Fruit fly (Drosophila melanogaster) whole organism, wandering third instar larva: ENCODE results near the gene put.

Experiments
- Dfd ChIP-seq: fragments of >200 bp; optimal IDR thresholded peaks from 2 replicates; lab custom pipeline; 2017; ENCODE audit warnings: missing biosample characterization, missing genetic modification characterization
- GATAd ChIP-seq: sonication (Bioruptor generic); optimal IDR thresholded peaks from 2 replicates; lab custom pipeline; 2016; ENCODE audit warnings: missing biosample characterization, missing genetic modification characterization
- HLH106 ChIP-seq: fragments of 200-800 bp; optimal IDR thresholded peaks from 3 replicates; lab custom pipeline; 2019; ENCODE audit warnings: missing biosample characterization, mild to moderate bottlenecking, missing genetic modification characterization, moderate library complexity
- h ChIP-seq: fragments of 200-800 bp; sonication (Bioruptor generic); optimal IDR thresholded peaks from 3 replicates; lab custom pipeline; 2016; ENCODE audit warnings: missing biosample characterization, mild to moderate bottlenecking, missing genetic modification characterization
- jim ChIP-seq: fragments of 175-275, 200-325 bp; sonication (Bioruptor generic); optimal IDR thresholded peaks from 2 replicates; lab custom pipeline; 2016; ENCODE audit warnings: missing biosample characterization, mild to moderate bottlenecking, missing genetic modification characterization
- lola ChIP-seq: fragments of >200 bp; optimal IDR thresholded peaks from 2 replicates; lab custom pipeline; 2017; ENCODE audit warnings: missing biosample characterization, missing genetic modification characterization
- psq ChIP-seq: fragments of 200-800 bp; sonication (Bioruptor generic); optimal IDR thresholded peaks from 3 replicates; lab custom pipeline; 2017; ENCODE audit warnings: missing biosample characterization, mild to moderate bottlenecking, missing genetic modification characterization, moderate library complexity
- rgr ChIP-seq: fragments of 200-800 bp; sonication (Bioruptor generic); optimal IDR thresholded peaks from 3 replicates; lab custom pipeline; 2016; ENCODE audit warnings: missing biosample characterization, mild to moderate bottlenecking, missing genetic modification characterization

- TF ChIP-seq jim (GFP tag; lab: Kevin White, UChicago) (no peak), lola (GFP tag; lab: Kevin White, UChicago) (no peak), Dfd (no peak), HLH106 (peak; percentile 5), GATAd (no peak), h (GFP tag; lab: Kevin White, UChicago) (no peak), psq (no peak), rgr (GFP tag; lab: Kevin White, UChicago) (no peak)
Observed at dm6 chr3R:14597935-14598424, 27.5 kb downstream of the put start.
